Fruit fly (Drosophila melanogaster) whole organism, embryonic: ENCODE results near the gene Mgat4a.

Experiments used
- Antp ChIP-seq: fragments of 200-800 bp; sonication (Bioruptor generic); optimal IDR thresholded peaks from 3 replicates; lab custom pipeline; 2016; ENCODE audit warnings: missing biosample characterization, missing genetic modification characterization
- Atf6 ChIP-seq: fragments of 200-800 bp; sonication (Bioruptor generic); IDR thresholded peaks from 2 replicates; pipeline ENCODE4 v1.3.6; 2022; ENCODE audit warnings: missing biosample characterization, missing genetic modification characterization
- Blimp-1 ChIP-seq: fragments of 200-800 bp; sonication (Bioruptor generic); optimal IDR thresholded peaks from 3 replicates; lab custom pipeline; 2018; ENCODE audit warnings: missing biosample characterization, missing genetic modification characterization, mild to moderate bottlenecking, moderate library complexity, missing genetic modification reagents
- CG10209 ChIP-seq: fragments of 200-800 bp; sonication (Bioruptor generic); optimal IDR thresholded peaks from 3 replicates; lab custom pipeline; 2017; ENCODE audit warnings: missing biosample characterization, mild to moderate bottlenecking, missing genetic modification characterization, missing genetic modification reagents
- CG11504 ChIP-seq: fragments of 200-800 bp; sonication (Bioruptor generic); optimal IDR thresholded peaks from 3 replicates; lab custom pipeline; 2019; ENCODE audit warnings: missing biosample characterization, mild to moderate bottlenecking, missing genetic modification characterization, moderate library complexity
- CG13123 ChIP-seq: fragments of 200-800 bp; sonication (Bioruptor generic); optimal IDR thresholded peaks from 2 replicates; lab custom pipeline; 2016; ENCODE audit warnings: missing biosample characterization, missing genetic modification characterization
- CG13624 ChIP-seq: fragments of 200-800 bp; sonication (Bioruptor generic); optimal IDR thresholded peaks from 2 replicates; lab custom pipeline; 2016; ENCODE audit warnings: missing biosample characterization, missing genetic modification characterization
- CG15011 ChIP-seq: fragments of 200-800 bp; sonication (Bioruptor generic); optimal IDR thresholded peaks from 3 replicates; lab custom pipeline; 2018; ENCODE audit warnings: missing biosample characterization, mild to moderate bottlenecking, missing genetic modification characterization
- CG17359 ChIP-seq: fragments of 200-800 bp; sonication (Bioruptor generic); optimal IDR thresholded peaks from 3 replicates; lab custom pipeline; 2018; ENCODE audit warnings: missing biosample characterization, mild to moderate bottlenecking, missing genetic modification characterization, moderate library complexity
- CG17361 ChIP-seq: fragments of 200-800 bp; sonication (Bioruptor generic); IDR thresholded peaks from 3 replicates; pipeline ENCODE4 v1.3.6; 2022; ENCODE audit warnings: missing biosample characterization, missing genetic modification characterization
- CG17802 ChIP-seq: fragments of 200-800 bp; sonication (Bioruptor generic); optimal IDR thresholded peaks from 2 replicates; lab custom pipeline; 2018; ENCODE audit warnings: missing biosample characterization, mild to moderate bottlenecking, missing genetic modification characterization, moderate library complexity
- CG18764 ChIP-seq: fragments of 200-800 bp; sonication (Bioruptor generic); optimal IDR thresholded peaks from 3 replicates; lab custom pipeline; 2016; ENCODE audit warnings: missing biosample characterization, missing genetic modification characterization
- CG2712 ChIP-seq: fragments of 200-800 bp; optimal IDR thresholded peaks from 3 replicates; lab custom pipeline; 2019; ENCODE audit warnings: missing biosample characterization, mild to moderate bottlenecking, missing genetic modification characterization, moderate library complexity
- CG32772 ChIP-seq: fragments of 200-800 bp; sonication (Bioruptor generic); IDR thresholded peaks from 2 replicates; pipeline ENCODE4 v1.3.6; 2022; ENCODE audit warnings: missing biosample characterization, missing genetic modification characterization
- CG4617 ChIP-seq: fragments of 200-800 bp; sonication (Bioruptor generic); optimal IDR thresholded peaks from 3 replicates; lab custom pipeline; 2016; ENCODE audit warnings: missing biosample characterization, missing genetic modification characterization, borderline replicate concordance
- CG5953 ChIP-seq: fragments of 200-800 bp; sonication (Bioruptor generic); IDR thresholded peaks from 2 replicates; pipeline ENCODE4 v1.3.6; 2022; ENCODE audit warnings: missing biosample characterization, missing genetic modification characterization
- CG6683 ChIP-seq: fragments of 200-800 bp; sonication (Bioruptor generic); optimal IDR thresholded peaks from 2 replicates; lab custom pipeline; 2017; ENCODE audit warnings: missing biosample characterization, mild to moderate bottlenecking, missing genetic modification characterization, missing genetic modification reagents
- CG7271 ChIP-seq: fragments of 200-800 bp; sonication (Bioruptor generic); optimal IDR thresholded peaks from 2 replicates; lab custom pipeline; 2018; ENCODE audit warnings: missing biosample characterization, mild to moderate bottlenecking, missing genetic modification characterization, moderate library complexity
- CoRest ChIP-seq: fragments of 200-800 bp; sonication (Bioruptor generic); optimal IDR thresholded peaks from 3 replicates; lab custom pipeline; 2018; ENCODE audit warnings: missing biosample characterization, mild to moderate bottlenecking, missing genetic modification characterization, moderate library complexity
- Fer3 ChIP-seq: fragments of 200-800 bp; sonication (Bioruptor generic); optimal IDR thresholded peaks from 2 replicates; lab custom pipeline; 2018; ENCODE audit warnings: missing biosample characterization, mild to moderate bottlenecking, missing genetic modification characterization, moderate library complexity
- Gsc ChIP-seq: fragments of 200-800 bp; sonication (Bioruptor generic); IDR thresholded peaks from 2 replicates; pipeline ENCODE4 v1.3.6; 2022; ENCODE audit warnings: missing biosample characterization, missing genetic modification characterization
- HmgD ChIP-seq: fragments of 200-800 bp; sonication (Bioruptor generic); optimal IDR thresholded peaks from 3 replicates; lab custom pipeline; 2016; ENCODE audit warnings: missing biosample characterization, missing genetic modification characterization
- Max ChIP-seq: fragments of 200-800 bp; sonication (Bioruptor generic); optimal IDR thresholded peaks from 2 replicates; lab custom pipeline; 2016; ENCODE audit warnings: missing biosample characterization, mild to moderate bottlenecking, missing genetic modification characterization
- Mrtf ChIP-seq: fragments of 200-800 bp; sonication (Bioruptor generic); IDR thresholded peaks from 3 replicates; pipeline ENCODE4 v1.3.6; 2022; ENCODE audit warnings: missing biosample characterization, missing genetic modification characterization
- NC2β ChIP-seq: fragments of 200-800 bp; sonication (Bioruptor generic); optimal IDR thresholded peaks from 2 replicates; lab custom pipeline; 2016; ENCODE audit warnings: missing biosample characterization, missing genetic modification characterization
- Oaz ChIP-seq: fragments of 200-800 bp; sonication (Bioruptor generic); IDR thresholded peaks from 2 replicates; pipeline ENCODE4 v1.3.6; 2022; ENCODE audit warnings: missing biosample characterization, missing genetic modification characterization
- Oli ChIP-seq: fragments of 200-800 bp; sonication (Bioruptor generic); optimal IDR thresholded peaks from 2 replicates; lab custom pipeline; 2018; ENCODE audit warnings: missing biosample characterization, mild to moderate bottlenecking, missing genetic modification characterization, moderate library complexity
- Sry-δ ChIP-seq: fragments of 200-800 bp; sonication (Bioruptor generic); optimal IDR thresholded peaks from 2 replicates; lab custom pipeline; 2016; ENCODE audit warnings: missing biosample characterization, missing genetic modification characterization
- bbx ChIP-seq: fragments of 200-800 bp; sonication (Bioruptor generic); IDR thresholded peaks from 2 replicates; pipeline ENCODE4 v1.3.6; 2022; ENCODE audit warnings: missing biosample characterization, missing genetic modification characterization; ENCODE audit not compliant: partially characterized antibody
- dm ChIP-seq: fragments of 200-800 bp; sonication (Bioruptor generic); optimal IDR thresholded peaks from 3 replicates; lab custom pipeline; 2016; ENCODE audit warnings: missing biosample characterization, missing genetic modification characterization
- dysf ChIP-seq: fragments of 200-800 bp; sonication (Bioruptor generic); IDR thresholded peaks from 3 replicates; pipeline ENCODE4 v1.3.6; 2022; ENCODE audit warnings: missing biosample characterization, missing genetic modification characterization
- ftz-f1 ChIP-seq: fragments of 200-800 bp; sonication (Bioruptor generic); optimal IDR thresholded peaks from 2 replicates; lab custom pipeline; 2016; ENCODE audit warnings: missing biosample characterization, missing genetic modification characterization
- grn ChIP-seq: fragments of 200-800 bp; sonication (Bioruptor generic); optimal IDR thresholded peaks from 3 replicates; lab custom pipeline; 2017; ENCODE audit warnings: missing biosample characterization, missing genetic modification characterization
- gt ChIP-seq: fragments of 200-800 bp; sonication (Bioruptor generic); IDR thresholded peaks from 2 replicates; pipeline ENCODE4 v1.3.6; 2022; ENCODE audit warnings: missing biosample characterization, missing genetic modification characterization
- inv ChIP-seq: fragments of 200-800 bp; sonication (Bioruptor generic); IDR thresholded peaks from 2 replicates; pipeline ENCODE4 v1.3.6; 2022; ENCODE audit warnings: missing biosample characterization, missing genetic modification characterization; ENCODE audit not compliant: partially characterized antibody
- jing ChIP-seq: fragments of 200-800 bp; sonication (Bioruptor generic); optimal IDR thresholded peaks from 2 replicates; lab custom pipeline; 2018; ENCODE audit warnings: missing biosample characterization, mild to moderate bottlenecking, missing genetic modification characterization
- lilli ChIP-seq: fragments of 200-800 bp; sonication (Bioruptor generic); optimal IDR thresholded peaks from 3 replicates; lab custom pipeline; 2016; ENCODE audit warnings: missing biosample characterization, missing genetic modification characterization
- lola ChIP-seq, 3 experiments: fragments of >200 bp in 2 of 3; fragments of 200-800 bp in 1 of 3; sonication (Bioruptor generic) in 1 of 3; optimal IDR thresholded peaks; 2 replicates each; lab custom pipeline; 2017 to 2019; ENCODE audit warnings: missing biosample characterization in 3 of 3, missing genetic modification characterization in 3 of 3, mild to moderate bottlenecking in 1 of 3, moderate library complexity in 1 of 3
- mam ChIP-seq: fragments of 200-800 bp; sonication (Bioruptor generic); optimal IDR thresholded peaks from 3 replicates; lab custom pipeline; 2016; ENCODE audit warnings: missing biosample characterization, missing genetic modification characterization
- p53 ChIP-seq: fragments of 200-800 bp; sonication (Bioruptor generic); optimal IDR thresholded peaks from 2 replicates; lab custom pipeline; 2016; ENCODE audit warnings: missing biosample characterization, missing genetic modification characterization
- pum ChIP-seq: fragments of 200-800 bp; sonication (Bioruptor generic); optimal IDR thresholded peaks from 2 replicates; lab custom pipeline; 2016; ENCODE audit warnings: missing biosample characterization, missing genetic modification characterization
- pzg ChIP-seq: fragments of 200-800 bp; sonication (Bioruptor generic); optimal IDR thresholded peaks from 3 replicates; lab custom pipeline; 2018; ENCODE audit warnings: missing biosample characterization, mild to moderate bottlenecking, missing genetic modification characterization, moderate library complexity
- schlank ChIP-seq: fragments of 200-800 bp; sonication (Bioruptor generic); optimal IDR thresholded peaks from 2 replicates; lab custom pipeline; 2018; ENCODE audit warnings: missing biosample characterization, mild to moderate bottlenecking, missing genetic modification characterization
- sd ChIP-seq: fragments of 200-800 bp; sonication (Bioruptor generic); optimal IDR thresholded peaks from 3 replicates; lab custom pipeline; 2018; ENCODE audit warnings: missing biosample characterization, mild to moderate bottlenecking, missing genetic modification characterization, moderate library complexity
- sisA ChIP-seq: fragments of 200-800 bp; sonication (Bioruptor generic); IDR thresholded peaks from 2 replicates; pipeline ENCODE4 v1.3.6; 2022; ENCODE audit warnings: missing biosample characterization, missing genetic modification characterization
- sob ChIP-seq: fragments of 200-800 bp; sonication (Bioruptor generic); IDR thresholded peaks from 2 replicates; pipeline ENCODE4 v1.3.6; 2022; ENCODE audit warnings: missing biosample characterization, missing genetic modification characterization
- sr ChIP-seq: fragments of 200-800 bp; sonication (Bioruptor generic); IDR thresholded peaks from 3 replicates; pipeline ENCODE4 v1.3.6; 2022; ENCODE audit warnings: missing biosample characterization, missing genetic modification characterization
- stwl ChIP-seq: fragments of 200-800 bp; sonication (Bioruptor generic); optimal IDR thresholded peaks from 3 replicates; lab custom pipeline; 2018; ENCODE audit warnings: missing biosample characterization, mild to moderate bottlenecking, missing genetic modification characterization, moderate library complexity
- unpg ChIP-seq: fragments of 200-800 bp; sonication (Bioruptor generic); optimal IDR thresholded peaks from 3 replicates; lab custom pipeline; 2018; ENCODE audit warnings: missing biosample characterization, mild to moderate bottlenecking, missing genetic modification characterization, moderate library complexity
- usp ChIP-seq: fragments of >200 bp; optimal IDR thresholded peaks from 2 replicates; lab custom pipeline; 2017; ENCODE audit warnings: missing biosample characterization, missing genetic modification characterization
- zfh1 ChIP-seq: fragments of 200-800 bp; sonication (Bioruptor generic); IDR thresholded peaks from 3 replicates; pipeline ENCODE4 v1.3.6; 2022; ENCODE audit warnings: missing biosample characterization, missing genetic modification characterization

The Mgat4a gene

dm6 chr3L:14804724-14805221, 42.9 kb downstream of the Mgat4a start, which contains the start of gene CG17839 (continued):
- TF ChIP-seq Antp (GFP tag; lab: Kevin White, UChicago): no peak
- no peak for TF ChIP-seq sisA (GFP tag; lab: Robert Waterston, UW)
- no peak for TF ChIP-seq CG7271 (tag; lab: Kevin White, UChicago)
- no peak for TF ChIP-seq Blimp-1 (GFP tag; lab: Kevin White, UChicago)
- no peak for TF ChIP-seq dysf (GFP tag; lab: Robert Waterston, UW)
- no peak for TF ChIP-seq CG6683 (GFP tag; lab: Kevin White, UChicago)
- no peak for TF ChIP-seq pum
- no peak for TF ChIP-seq NC2β
- TF ChIP-seq CG11504: no peak
- no peak for TF ChIP-seq CG17802 (tag; lab: Kevin White, UChicago)
- no peak for TF ChIP-seq CG15011
- TF ChIP-seq Mrtf (GFP tag; lab: Robert Waterston, UW): no peak
- no peak for TF ChIP-seq CG17359
- no peak for TF ChIP-seq CG17361 (GFP tag; lab: Robert Waterston, UW)
- no peak for TF ChIP-seq dm (GFP tag; lab: Kevin White, UChicago)
- TF ChIP-seq mam: no peak
- TF ChIP-seq unpg: no peak
- TF ChIP-seq lilli: no peak
- TF ChIP-seq grn (GFP tag; lab: Kevin White, UChicago): no peak
- TF ChIP-seq sr (GFP tag; lab: Robert Waterston, UW): no peak
- TF ChIP-seq CG4617 (GFP tag; lab: Kevin White, UChicago): no peak
- TF ChIP-seq lola (GFP tag; optimal IDR thresholded peaks at IDR 0.05; lab: Kevin White, UChicago): no peak
- TF ChIP-seq Oaz: 0 out of 2 replicates have a peak, but pooled peaks have one; percentile 10
- no peak for TF ChIP-seq CG2712
- TF ChIP-seq gt (GFP tag; lab: Robert Waterston, UW): no peak
- peak; percentile 48; the same call in 1 of the 2 replicates for TF ChIP-seq sob (GFP tag; lab: Robert Waterston, UW)
- no peak for TF ChIP-seq pzg
- TF ChIP-seq CG32772 (GFP tag; lab: Robert Waterston, UW): no peak
- peak; percentile 79 for TF ChIP-seq sd (tag; lab: Kevin White, UChicago)
- TF ChIP-seq ftz-f1: no peak
- no peak for TF ChIP-seq bbx (GFP tag; lab: Robert Waterston, UW)
- no peak for TF ChIP-seq schlank
- no peak for TF ChIP-seq CG10209 (GFP tag; lab: Kevin White, UChicago)
- peak; percentile 4 for TF ChIP-seq Fer3 (tag; lab: Kevin White, UChicago)
- TF ChIP-seq usp (GFP tag; lab: Kevin White, UChicago): no peak
- TF ChIP-seq CoRest (tag; lab: Kevin White, UChicago): no peak
- TF ChIP-seq Sry-δ (GFP tag; lab: Kevin White, UChicago): no peak
- no peak for TF ChIP-seq HmgD (GFP tag; lab: Kevin White, UChicago)
- TF ChIP-seq Gsc (GFP tag; lab: Robert Waterston, UW): no peak
- TF ChIP-seq Max (GFP tag; lab: Kevin White, UChicago): no peak
- TF ChIP-seq CG18764 (GFP tag; lab: Kevin White, UChicago): no peak
- no peak for TF ChIP-seq zfh1 (GFP tag; lab: Robert Waterston, UW)
- peak; percentile 20; the same call in 1 of the 2 replicates for TF ChIP-seq inv (GFP tag; lab: Robert Waterston, UW)
- no peak for TF ChIP-seq p53 (GFP tag; lab: Kevin White, UChicago)
- peak; percentile 41 for TF ChIP-seq Atf6 (GFP tag; lab: Robert Waterston, UW)
- TF ChIP-seq CG5953 (GFP tag; lab: Robert Waterston, UW): no peak
- TF ChIP-seq CG13123 (GFP tag; lab: Kevin White, UChicago): no peak
- TF ChIP-seq jing (GFP tag; lab: Kevin White, UChicago): no peak
- TF ChIP-seq Oli: no peak
- no peak for TF ChIP-seq stwl
- no peak for TF ChIP-seq CG13624 (GFP tag; lab: Kevin White, UChicago)
